Fruit fly (Drosophila melanogaster): ENCODE data around the gene Cyp4g1.

- peak; percentile 57 for TF ChIP-seq Hmx (GFP tag; optimal IDR thresholded peaks at IDR 0.05)
- peak; percentile 50; the same call in 1 of the 3 replicates for TF ChIP-seq CG11560 (tag; IDR thresholded peaks at IDR 0.05)
- peak in 1 of 2 experiments; percentile 23 for TF ChIP-seq insv (GFP tag; optimal IDR thresholded peaks at IDR 0.05)
- TF ChIP-seq trh (GFP tag; optimal IDR thresholded peaks at IDR 0.05) = no peak
- TF ChIP-seq Asciz (GFP tag; optimal IDR thresholded peaks at IDR 0.05) = peak; percentile 73
- no peak for TF ChIP-seq sd (tag; optimal IDR thresholded peaks at IDR 0.05)
Measured at dm6 chrX:499589-500041, 30.5 kb upstream of the Cyp4g1 start.
